Worm (Caenorhabditis elegans) whole organism, L4/young adult: Measurements from ENCODE around the gene F44G4.6.

Experiments
- W03F9.2 ChIP-seq: fragments of 150-350 bp; optimal IDR thresholded peaks from 2 replicates; lab custom pipeline; 2014; ENCODE audit warnings: missing biosample characterization, missing genetic modification characterization
- dao-5 ChIP-seq: sonication (generic microtip); optimal IDR thresholded peaks from 2 replicates; lab custom pipeline; 2016; ENCODE audit warnings: missing genotype, missing genetic modification characterization, moderate library complexity, missing compliant biosample characterization
- him-1 ChIP-seq: sonication (generic microtip); optimal IDR thresholded peaks from 2 replicates; lab custom pipeline; 2016; ENCODE audit warnings: missing genotype, missing genetic modification reagents, missing genetic modification characterization, missing compliant biosample characterization

ce11 chrII:9019704-9020103, 18.1 kb upstream of the F44G4.6 start, which contains the start of gene dep-1:
- TF ChIP-seq W03F9.2 (tag; lab: Kevin White, UChicago) (no peak), him-1 (tag; lab: Kevin White, UChicago) (no peak), dao-5 (tag; lab: Kevin White, UChicago) (no peak)
